Fruit fly (Drosophila melanogaster) whole organism, embryonic: ENCODE measurements around the gene Dad1.
A peak's percentile ranks its signal among the peaks of the same experiment; 100 is the strongest.

ENCODE experiments used
- Asciz ChIP-seq: fragments of 200-800 bp; sonication (Bioruptor generic); optimal IDR thresholded peaks from 2 replicates; lab custom pipeline; 2017; ENCODE audit warnings: missing biosample characterization, mild to moderate bottlenecking, missing genetic modification characterization, missing genetic modification reagents
- CG10543 ChIP-seq: fragments of 200-800 bp; sonication (Bioruptor generic); optimal IDR thresholded peaks from 3 replicates; lab custom pipeline; 2017; ENCODE audit warnings: missing biosample characterization, mild to moderate bottlenecking, missing genetic modification characterization, moderate library complexity
- CG13123 ChIP-seq: fragments of 200-800 bp; sonication (Bioruptor generic); optimal IDR thresholded peaks from 2 replicates; lab custom pipeline; 2016; ENCODE audit warnings: missing biosample characterization, missing genetic modification characterization
- CG13424 ChIP-seq: fragments of 200-800 bp; sonication (Bioruptor generic); optimal IDR thresholded peaks from 2 replicates; lab custom pipeline; 2019; ENCODE audit warnings: missing biosample characterization, mild to moderate bottlenecking, missing genetic modification characterization, moderate library complexity
- CG15073 ChIP-seq: fragments of 200-800 bp; sonication (Bioruptor generic); optimal IDR thresholded peaks from 2 replicates; lab custom pipeline; 2016; ENCODE audit warnings: missing biosample characterization, missing genetic modification characterization
- CG2129 ChIP-seq: fragments of 200-800 bp; sonication (Bioruptor generic); IDR thresholded peaks from 2 replicates; pipeline ENCODE4 v1.3.6; 2022; ENCODE audit warnings: missing biosample characterization, missing genetic modification characterization; ENCODE audit not compliant: partially characterized antibody
- CG2199 ChIP-seq: fragments of 200-800 bp; sonication (Bioruptor generic); IDR thresholded peaks from 3 replicates; pipeline ENCODE4 v1.3.6; 2022; ENCODE audit warnings: missing biosample characterization, missing genetic modification characterization
- CG3838 ChIP-seq: fragments of 200-800 bp; sonication (Bioruptor generic); optimal IDR thresholded peaks from 3 replicates; lab custom pipeline; 2016; ENCODE audit warnings: missing biosample characterization, missing genetic modification characterization
- CG4730 ChIP-seq: fragments of 200-800 bp; sonication (Bioruptor generic); IDR thresholded peaks from 2 replicates; pipeline ENCODE4 v1.3.6; 2022; ENCODE audit warnings: missing biosample characterization, missing genetic modification characterization
- CG6175 ChIP-seq: fragments of 200-800 bp; sonication (Bioruptor generic); IDR thresholded peaks from 3 replicates; pipeline ENCODE4 v1.3.6; 2022; ENCODE audit warnings: missing biosample characterization, missing genetic modification characterization
- CG6689 ChIP-seq: fragments of 200-800 bp; sonication (Bioruptor generic); IDR thresholded peaks from 2 replicates; pipeline ENCODE4 v1.3.6; 2022; ENCODE audit warnings: missing biosample characterization, missing genetic modification characterization
- CG6791 ChIP-seq: fragments of 200-800 bp; sonication (Bioruptor generic); IDR thresholded peaks from 3 replicates; pipeline ENCODE4 v1.3.6; 2022; ENCODE audit warnings: missing biosample characterization, missing genetic modification characterization; ENCODE audit not compliant: partially characterized antibody
- CG7839 ChIP-seq: fragments of 200-800 bp; sonication (Bioruptor generic); optimal IDR thresholded peaks from 3 replicates; lab custom pipeline; 2018; ENCODE audit warnings: missing biosample characterization, mild to moderate bottlenecking, missing genetic modification characterization, moderate library complexity
- CkIIα-i1 ChIP-seq: fragments of 200-800 bp; sonication (Bioruptor generic); IDR thresholded peaks from 2 replicates; pipeline ENCODE4 v1.3.6; 2022; ENCODE audit warnings: missing biosample characterization, missing genetic modification characterization
- HLH4C ChIP-seq: fragments of 200-800 bp; sonication (Bioruptor generic); IDR thresholded peaks from 3 replicates; pipeline ENCODE4 v1.3.6; 2022; ENCODE audit warnings: missing biosample characterization, missing genetic modification characterization; ENCODE audit not compliant: partially characterized antibody
- Hey ChIP-seq: fragments of 200-800 bp; sonication (Bioruptor generic); optimal IDR thresholded peaks from 3 replicates; lab custom pipeline; 2018; ENCODE audit warnings: missing biosample characterization, mild to moderate bottlenecking, missing genetic modification characterization
- Jarid2 ChIP-seq: fragments of 200-800 bp; sonication (Bioruptor generic); optimal IDR thresholded peaks from 3 replicates; lab custom pipeline; 2017; ENCODE audit warnings: mild to moderate bottlenecking, missing biosample characterization, missing genetic modification reagents, missing genetic modification characterization
- Nf-YC ChIP-seq: fragments of 200-800 bp; optimal IDR thresholded peaks from 3 replicates; lab custom pipeline; 2019; ENCODE audit warnings: missing biosample characterization, mild to moderate bottlenecking, missing genetic modification characterization, moderate library complexity
- Stat92E ChIP-seq, 3 experiments: fragments of >200 bp in 2 of 3; fragments of 200-800 bp in 1 of 3; sonication (Bioruptor generic) in 1 of 3; optimal IDR thresholded peaks; 2 replicates each; lab custom pipeline; 2017 to 2019; ENCODE audit warnings: missing biosample characterization in 3 of 3, missing genetic modification characterization in 3 of 3, mild to moderate bottlenecking in 1 of 3, moderate library complexity in 1 of 3
- Xrp1 ChIP-seq: fragments of 200-800 bp; sonication (Bioruptor generic); IDR thresholded peaks from 2 replicates; pipeline ENCODE4 v1.3.6; 2022; ENCODE audit warnings: missing biosample characterization, missing genetic modification characterization
- YL-1 ChIP-seq: fragments of 200-800 bp; sonication (Bioruptor generic); optimal IDR thresholded peaks from 3 replicates; lab custom pipeline; 2017; ENCODE audit warnings: missing biosample characterization, mild to moderate bottlenecking, missing genetic modification characterization
- amos ChIP-seq: fragments of 200-800 bp; sonication (Bioruptor generic); IDR thresholded peaks from 2 replicates; pipeline ENCODE4 v1.3.6; 2022; ENCODE audit warnings: missing biosample characterization, missing genetic modification characterization; ENCODE audit not compliant: partially characterized antibody
- ara ChIP-seq: fragments of 200-800 bp; sonication (Bioruptor generic); IDR thresholded peaks from 2 replicates; pipeline ENCODE4 v1.3.6; 2022; ENCODE audit warnings: missing biosample characterization, missing genetic modification characterization
- bigmax ChIP-seq: fragments of 200-800 bp; sonication (Bioruptor generic); optimal IDR thresholded peaks from 2 replicates; lab custom pipeline; 2018; ENCODE audit warnings: missing biosample characterization, mild to moderate bottlenecking, missing genetic modification characterization
- bowl ChIP-seq: fragments of 200-800 bp; sonication (Bioruptor generic); IDR thresholded peaks from 2 replicates; pipeline ENCODE4 v1.3.6; 2022; ENCODE audit warnings: missing biosample characterization, missing genetic modification characterization
- btn ChIP-seq: fragments of 200-800 bp; sonication (Bioruptor generic); optimal IDR thresholded peaks from 2 replicates; lab custom pipeline; 2016; ENCODE audit warnings: missing biosample characterization, missing genetic modification characterization
- cg ChIP-seq: fragments of 200-800 bp; sonication (Bioruptor generic); optimal IDR thresholded peaks from 3 replicates; lab custom pipeline; 2019; ENCODE audit warnings: missing biosample characterization, mild to moderate bottlenecking, missing genetic modification characterization, moderate library complexity
- da ChIP-seq: fragments of 200-800 bp; sonication (Bioruptor generic); optimal IDR thresholded peaks from 2 replicates; lab custom pipeline; 2016; ENCODE audit warnings: missing biosample characterization, missing genetic modification characterization
- danr ChIP-seq: fragments of 200-800 bp; sonication (Bioruptor generic); IDR thresholded peaks from 2 replicates; pipeline ENCODE4 v1.3.6; 2022; ENCODE audit warnings: missing biosample characterization, missing genetic modification characterization
- dati ChIP-seq: fragments of 200-800 bp; sonication (Bioruptor generic); IDR thresholded peaks from 2 replicates; pipeline ENCODE4 v1.3.6; 2022; ENCODE audit warnings: missing biosample characterization, missing genetic modification characterization
- dysf ChIP-seq: fragments of 200-800 bp; sonication (Bioruptor generic); IDR thresholded peaks from 3 replicates; pipeline ENCODE4 v1.3.6; 2022; ENCODE audit warnings: missing biosample characterization, missing genetic modification characterization
- ems ChIP-seq: fragments of 200-800 bp; sonication (Bioruptor generic); optimal IDR thresholded peaks from 3 replicates; lab custom pipeline; 2016; ENCODE audit warnings: missing biosample characterization, missing genetic modification characterization
- ftz-f1 ChIP-seq: fragments of 200-800 bp; sonication (Bioruptor generic); optimal IDR thresholded peaks from 2 replicates; lab custom pipeline; 2016; ENCODE audit warnings: missing biosample characterization, missing genetic modification characterization
- gfzf ChIP-seq: fragments of 200-800 bp; sonication (Bioruptor generic); optimal IDR thresholded peaks from 2 replicates; lab custom pipeline; 2016; ENCODE audit warnings: missing biosample characterization, mild to moderate bottlenecking, missing genetic modification characterization, moderate library complexity
- hb ChIP-seq: fragments of 200-800 bp; sonication (Bioruptor generic); IDR thresholded peaks from 3 replicates; pipeline ENCODE4 v1.3.6; 2022; ENCODE audit warnings: missing biosample characterization, missing genetic modification characterization; ENCODE audit not compliant: partially characterized antibody
- ind ChIP-seq: fragments of 200-800 bp; sonication (Bioruptor generic); optimal IDR thresholded peaks from 3 replicates; lab custom pipeline; 2016; ENCODE audit warnings: missing biosample characterization, missing genetic modification characterization
- inv ChIP-seq: fragments of 200-800 bp; sonication (Bioruptor generic); IDR thresholded peaks from 2 replicates; pipeline ENCODE4 v1.3.6; 2022; ENCODE audit warnings: missing biosample characterization, missing genetic modification characterization; ENCODE audit not compliant: partially characterized antibody
- lilli ChIP-seq: fragments of 200-800 bp; sonication (Bioruptor generic); optimal IDR thresholded peaks from 3 replicates; lab custom pipeline; 2016; ENCODE audit warnings: missing biosample characterization, missing genetic modification characterization
- lmd ChIP-seq: fragments of 200-800 bp; sonication (Bioruptor generic); IDR thresholded peaks from 2 replicates; pipeline ENCODE4 v1.3.6; 2022; ENCODE audit warnings: missing biosample characterization, missing genetic modification characterization
- otp ChIP-seq: fragments of 200-800 bp; sonication (Bioruptor generic); IDR thresholded peaks from 3 replicates; pipeline ENCODE4, ENCODE4 v1.3.6; 2022; ENCODE audit warnings: missing biosample characterization, missing genetic modification characterization
- pnt ChIP-seq: fragments of 200-800 bp; sonication (Bioruptor generic); optimal IDR thresholded peaks from 3 replicates; lab custom pipeline; 2016; ENCODE audit warnings: missing biosample characterization, missing genetic modification characterization
- rib ChIP-seq: fragments of 200-800 bp; sonication (Bioruptor generic); IDR thresholded peaks from 2 replicates; pipeline ENCODE4 v1.3.6; 2022; ENCODE audit warnings: missing biosample characterization, missing genetic modification characterization
- sima ChIP-seq: fragments of 200-800 bp; sonication (Bioruptor generic); optimal IDR thresholded peaks from 2 replicates; lab custom pipeline; 2016; ENCODE audit warnings: missing biosample characterization, missing genetic modification characterization
- sisA ChIP-seq: fragments of 200-800 bp; sonication (Bioruptor generic); IDR thresholded peaks from 2 replicates; pipeline ENCODE4 v1.3.6; 2022; ENCODE audit warnings: missing biosample characterization, missing genetic modification characterization
- sna ChIP-seq: fragments of 200-800 bp; sonication (Bioruptor generic); IDR thresholded peaks from 2 replicates; pipeline ENCODE4 v1.3.6; 2022; ENCODE audit warnings: missing biosample characterization, missing genetic modification characterization; ENCODE audit not compliant: partially characterized antibody
- sr ChIP-seq: fragments of 200-800 bp; sonication (Bioruptor generic); IDR thresholded peaks from 3 replicates; pipeline ENCODE4 v1.3.6; 2022; ENCODE audit warnings: missing biosample characterization, missing genetic modification characterization
- ttk ChIP-seq: fragments of 200-800 bp; sonication (Bioruptor generic); IDR thresholded peaks from 2 replicates; pipeline ENCODE4 v2.1.2; 2022; ENCODE audit warnings: missing biosample characterization, missing genetic modification characterization
- wdn ChIP-seq: fragments of 200-800 bp; sonication (Bioruptor generic); IDR thresholded peaks from 2 replicates; pipeline ENCODE4 v1.3.6; 2022; ENCODE audit warnings: missing biosample characterization, missing genetic modification characterization
- zf30C ChIP-seq: fragments of 200-800 bp; sonication (Bioruptor generic); optimal IDR thresholded peaks from 3 replicates; lab custom pipeline; 2018; ENCODE audit warnings: missing biosample characterization, mild to moderate bottlenecking, missing genetic modification characterization

Gene Dad1

DNA sequence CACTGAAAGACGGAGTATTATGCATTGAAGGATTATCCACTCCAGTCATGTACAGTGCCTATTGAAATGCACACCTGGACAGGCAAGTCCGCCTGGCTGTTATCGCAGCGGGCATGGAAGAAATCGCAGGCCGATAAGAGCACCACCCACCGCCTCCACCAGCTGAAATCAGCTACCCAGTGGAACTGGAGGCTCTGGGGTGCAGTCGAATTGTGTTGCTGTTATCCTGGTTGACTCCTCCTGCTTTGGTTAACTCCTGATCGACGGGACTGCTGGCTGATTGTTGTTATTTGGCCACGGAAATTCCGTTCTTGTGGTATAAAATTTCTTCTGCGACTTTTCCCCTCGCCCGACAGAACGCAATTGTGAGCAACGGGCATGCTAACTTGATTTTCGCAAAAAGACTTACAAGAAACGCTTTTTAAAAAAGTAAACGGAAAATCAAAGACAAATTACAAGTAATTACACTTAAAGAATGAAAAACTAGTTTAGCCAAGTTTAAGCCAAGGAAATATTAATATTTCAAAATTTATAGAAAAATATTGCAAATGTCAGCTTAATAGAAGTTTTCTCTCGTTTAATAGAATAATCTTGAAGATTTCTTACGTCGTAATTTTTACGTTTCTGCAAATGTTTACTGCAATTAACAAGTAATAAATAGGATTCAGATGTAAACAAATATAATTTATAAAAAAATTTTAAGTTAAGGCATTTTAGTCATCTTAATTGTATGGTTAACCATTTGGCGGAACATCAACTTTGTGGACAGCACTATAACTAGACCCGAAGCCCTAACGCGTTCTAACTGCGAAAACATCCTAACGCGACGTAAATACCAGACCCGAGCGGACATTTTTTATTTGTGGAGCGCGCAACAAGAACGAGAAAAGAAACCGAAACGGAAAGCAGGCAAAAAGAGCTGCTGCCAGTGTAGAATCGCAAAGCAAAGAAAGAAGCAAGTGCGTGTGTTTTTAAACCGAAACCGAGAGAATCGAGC is 31.2 kb upstream of the Dad1 start, which contains the start of the genes CG13398 and Akap200 (continued):
- peak; percentile 36 for TF ChIP-seq lilli (GFP tag; lab: Kevin White, UChicago)
- TF ChIP-seq zf30C (GFP tag; lab: Kevin White, UChicago) = no peak
- TF ChIP-seq rib (GFP tag; lab: Robert Waterston, UW) = no peak
- no peak for TF ChIP-seq ems (GFP tag; lab: Kevin White, UChicago)
- no peak for TF ChIP-seq danr
- TF ChIP-seq CG6689 (GFP tag; lab: Robert Waterston, UW) = 0 out of 2 replicates have a peak, but pooled peaks have one; percentile 35
- TF ChIP-seq pnt (GFP tag; lab: Kevin White, UChicago) = no peak
- peak; percentile 17 for TF ChIP-seq YL-1 (GFP tag; lab: Kevin White, UChicago)
- TF ChIP-seq HLH4C = no peak
- TF ChIP-seq CG3838 (GFP tag; lab: Kevin White, UChicago) = no peak
- no peak for TF ChIP-seq Stat92E (GFP tag; optimal IDR thresholded peaks at IDR 0.05; lab: Kevin White, UChicago)
- no peak for TF ChIP-seq da (GFP tag; lab: Kevin White, UChicago)
- TF ChIP-seq ttk (GFP tag; lab: Robert Waterston, UW) = no peak
- TF ChIP-seq CG6175 (GFP tag; lab: Robert Waterston, UW) = no peak
- TF ChIP-seq ind (GFP tag; lab: Kevin White, UChicago) = no peak
- TF ChIP-seq hb = no peak
- TF ChIP-seq CG13424 (tag; lab: Kevin White, UChicago) = peak; percentile 46
- no peak for TF ChIP-seq bowl
- no peak for TF ChIP-seq Nf-YC (tag; lab: Kevin White, UChicago)
- no peak for TF ChIP-seq Xrp1 (GFP tag; lab: Robert Waterston, UW)
- no peak for TF ChIP-seq sr (GFP tag; lab: Robert Waterston, UW)
- peak; percentile 80 for TF ChIP-seq gfzf (GFP tag; lab: Kevin White, UChicago)
- no peak for TF ChIP-seq inv (GFP tag; lab: Robert Waterston, UW)
- TF ChIP-seq otp (GFP tag; lab: Robert Waterston, UW) = no peak
- TF ChIP-seq sisA = no peak
- TF ChIP-seq dati (GFP tag; lab: Robert Waterston, UW) = no peak
- TF ChIP-seq sna (GFP tag; lab: Robert Waterston, UW) = no peak
- TF ChIP-seq CG7839 = no peak
- no peak; the same call in 1 of the 2 replicates for TF ChIP-seq lmd (GFP tag; lab: Robert Waterston, UW)
- TF ChIP-seq amos (GFP tag; lab: Robert Waterston, UW) = no peak
- no peak for TF ChIP-seq CG2199 (GFP tag; lab: Robert Waterston, UW)
- peak; percentile 57 for TF ChIP-seq CG10543 (GFP tag; lab: Kevin White, UChicago)
- no peak for TF ChIP-seq CG4730
- no peak for TF ChIP-seq CG2129 (GFP tag; lab: Robert Waterston, UW)
- TF ChIP-seq Jarid2 (GFP tag; lab: Kevin White, UChicago) = no peak
- TF ChIP-seq Asciz (GFP tag; lab: Kevin White, UChicago) = no peak
- TF ChIP-seq sima (GFP tag; lab: Kevin White, UChicago) = no peak
- no peak for TF ChIP-seq btn (GFP tag; lab: Kevin White, UChicago)
- no peak for TF ChIP-seq dysf
- no peak for TF ChIP-seq Hey (tag; lab: Kevin White, UChicago)
- TF ChIP-seq CkIIα-i1 (GFP tag; lab: Robert Waterston, UW) = no peak
- TF ChIP-seq bigmax (GFP tag; lab: Kevin White, UChicago) = no peak
- no peak for TF ChIP-seq cg (GFP tag; lab: Kevin White, UChicago)
- no peak for TF ChIP-seq ftz-f1 (GFP tag; lab: Kevin White, UChicago)
- no peak for TF ChIP-seq CG15073 (GFP tag; lab: Kevin White, UChicago)
- TF ChIP-seq ara (GFP tag; lab: Robert Waterston, UW) = no peak
- TF ChIP-seq wdn (GFP tag; lab: Robert Waterston, UW) = no peak
- no peak for TF ChIP-seq CG13123 (GFP tag; lab: Kevin White, UChicago)
- no peak for TF ChIP-seq CG6791 (GFP tag; lab: Robert Waterston, UW)
